Worm (Caenorhabditis elegans) whole organism, early embryonic: ENCODE data around the gene hpr-9.

Experiments
- F13C5.2 ChIP-seq: sonication (generic microtip); optimal IDR thresholded peaks from 2 replicates; lab custom pipeline; 2017; ENCODE audit warnings: mild to moderate bottlenecking, missing genetic modification characterization, inconsistent platforms, missing compliant biosample characterization
- aly-1 ChIP-seq: sonication (generic microtip); optimal IDR thresholded peaks from 2 replicates; lab custom pipeline; 2016; ENCODE audit warnings: missing genetic modification characterization, missing compliant biosample characterization
- ama-1 ChIP-seq: fragments of 150-350 bp; optimal IDR thresholded peaks from 2 replicates; lab custom pipeline; 2014
- ceh-13 ChIP-seq: fragments of 200-800 bp; sonication (Bioruptor generic); optimal IDR thresholded peaks from 2 replicates; lab custom pipeline; 2018; ENCODE audit warnings: mild to moderate bottlenecking, missing genetic modification characterization, missing compliant biosample characterization
- ceh-36 ChIP-seq: sonication (generic microtip); optimal IDR thresholded peaks from 2 replicates; lab custom pipeline; 2016; ENCODE audit warnings: missing genetic modification characterization, inconsistent platforms, missing compliant biosample characterization
- hmbx-1 ChIP-seq: sonication (generic microtip); optimal IDR thresholded peaks from 2 replicates; lab custom pipeline; 2016; ENCODE audit warnings: mild to moderate bottlenecking, missing genetic modification characterization, missing compliant biosample characterization
- hnd-1 ChIP-seq: sonication (generic microtip); optimal IDR thresholded peaks from 2 replicates; lab custom pipeline; 2016; ENCODE audit warnings: missing genetic modification characterization, missing compliant biosample characterization
- sea-1 ChIP-seq: fragments of 200-800 bp; sonication (Bioruptor generic); conservative IDR thresholded peaks from 2 replicates; pipeline ENCODE4 v1.3.6; 2022; ENCODE audit warnings: missing genetic modification characterization, missing compliant biosample characterization

ce11 chrIII:10658394-10658793, 37.0 kb downstream of the hpr-9 start:
- TF ChIP-seq ama-1 (lab: Kevin White, UChicago): no peak
- TF ChIP-seq hnd-1 (tag; lab: Kevin White, UChicago): no peak
- no peak for TF ChIP-seq F13C5.2 (tag; lab: Kevin White, UChicago)
- TF ChIP-seq ceh-36 (tag; lab: Kevin White, UChicago): no peak
- TF ChIP-seq aly-1: no peak
- TF ChIP-seq ceh-13 (GFP tag; lab: Kevin White, UChicago): no peak
- TF ChIP-seq sea-1 (GFP tag; lab: Robert Waterston, UW): no peak
- TF ChIP-seq hmbx-1: no peak
